Fruit fly (Drosophila melanogaster) whole organism, embryonic: Measurements from ENCODE around the gene rogdi.

Experiments
- CG11093 ChIP-seq: fragments of 200-800 bp; sonication (Bioruptor generic); IDR thresholded peaks from 3 replicates; pipeline ENCODE4 v1.3.6; 2022; ENCODE audit warnings: missing biosample characterization, missing genetic modification characterization
- CG18764 ChIP-seq: fragments of 200-800 bp; sonication (Bioruptor generic); optimal IDR thresholded peaks from 3 replicates; lab custom pipeline; 2016; ENCODE audit warnings: missing biosample characterization, missing genetic modification characterization
- CG6765 ChIP-seq: fragments of 200-800 bp; sonication (Bioruptor generic); optimal IDR thresholded peaks from 3 replicates; lab custom pipeline; 2017; ENCODE audit warnings: missing biosample characterization, mild to moderate bottlenecking, missing genetic modification characterization
- CG7372 ChIP-seq: fragments of 200-800 bp; sonication (Bioruptor generic); IDR thresholded peaks from 2 replicates; pipeline ENCODE4 v1.3.6; 2022; ENCODE audit warnings: missing biosample characterization, missing genetic modification characterization
- CG8388 ChIP-seq: fragments of 200-800 bp; sonication (Bioruptor generic); optimal IDR thresholded peaks from 2 replicates; lab custom pipeline; 2019; ENCODE audit warnings: missing biosample characterization, mild to moderate bottlenecking, missing genetic modification characterization, moderate library complexity
- Dfd ChIP-seq, 2 experiments: fragments of >200 bp; optimal IDR thresholded peaks; 2 replicates each; lab custom pipeline; 2017; ENCODE audit warnings: missing biosample characterization in 2 of 2, missing genetic modification characterization in 2 of 2
- Hr51 ChIP-seq, 2 experiments: fragments of 200-800 bp; sonication (Bioruptor generic); optimal IDR thresholded peaks; 2 replicates in 1 of 2; 3 replicates in 1 of 2; lab custom pipeline; 2016 to 2018; ENCODE audit warnings: missing biosample characterization in 2 of 2, missing genetic modification characterization in 2 of 2, mild to moderate bottlenecking in 1 of 2, moderate library complexity in 1 of 2
- NC2β ChIP-seq: fragments of 200-800 bp; sonication (Bioruptor generic); optimal IDR thresholded peaks from 2 replicates; lab custom pipeline; 2016; ENCODE audit warnings: missing biosample characterization, missing genetic modification characterization
- ems ChIP-seq: fragments of 200-800 bp; sonication (Bioruptor generic); optimal IDR thresholded peaks from 3 replicates; lab custom pipeline; 2016; ENCODE audit warnings: missing biosample characterization, missing genetic modification characterization
- kay ChIP-seq: fragments of 200-800 bp; sonication (Bioruptor generic); optimal IDR thresholded peaks from 2 replicates; lab custom pipeline; 2016; ENCODE audit warnings: missing biosample characterization, missing genetic modification characterization
- lov ChIP-seq, 2 experiments: fragments of 200-800 bp in 1 of 2; fragments of >200 bp in 1 of 2; sonication (Bioruptor generic) in 1 of 2; IDR thresholded peaks in 1 of 2; optimal IDR thresholded peaks in 1 of 2; 2 replicates in 1 of 2; 3 replicates in 1 of 2; pipeline versions ENCODE4 v1.3.6 to Lab custom; 2017 to 2022; ENCODE audit warnings: missing biosample characterization in 1 of 2, missing genetic modification characterization in 1 of 2
- slp2 ChIP-seq: fragments of 200-800 bp; sonication (Bioruptor generic); optimal IDR thresholded peaks from 2 replicates; lab custom pipeline; 2016; ENCODE audit warnings: missing biosample characterization, missing genetic modification characterization
- toy ChIP-seq: fragments of 200-800 bp; sonication (Bioruptor generic); IDR thresholded peaks from 2 replicates; pipeline ENCODE4 v1.3.6; 2022; ENCODE audit warnings: missing biosample characterization, missing genetic modification characterization

- TF ChIP-seq Dfd (GFP tag; optimal IDR thresholded peaks at IDR 0.05; lab: Kevin White, UChicago), result no peak
- TF ChIP-seq CG18764 (GFP tag; lab: Kevin White, UChicago), result no peak
- no peak for TF ChIP-seq lov (optimal IDR thresholded peaks at IDR 0.05; lab: Kevin White, UChicago)
- no peak for TF ChIP-seq lov (GFP tag; IDR thresholded peaks at IDR 0.05; lab: Robert Waterston, UW)
- TF ChIP-seq kay, result no peak
- no peak for TF ChIP-seq CG8388 (GFP tag; lab: Kevin White, UChicago)
- no peak for TF ChIP-seq CG11093 (GFP tag; lab: Robert Waterston, UW)
- TF ChIP-seq CG7372 (GFP tag; lab: Robert Waterston, UW), result no peak
- TF ChIP-seq ems (GFP tag; lab: Kevin White, UChicago), result no peak
- no peak for TF ChIP-seq slp2 (GFP tag; lab: Kevin White, UChicago)
- no peak for TF ChIP-seq Hr51 (GFP tag; optimal IDR thresholded peaks at IDR 0.05; lab: Kevin White, UChicago)
- no peak for TF ChIP-seq CG6765 (GFP tag; lab: Kevin White, UChicago)
- no peak for TF ChIP-seq NC2β (GFP tag; lab: Kevin White, UChicago)
- no peak for TF ChIP-seq toy
These were observed 2.2 kb downstream of the rogdi start for dm6 chr3L:17051472-17051871.
